Fruit fly (Drosophila melanogaster) whole organism, embryonic: Measurements from ENCODE around the gene CG42263.
A peak's percentile ranks its signal among the peaks of the same experiment; 100 is the strongest.

Experiments
- Atf3 ChIP-seq: fragments of 200-800 bp; sonication (Bioruptor generic); optimal IDR thresholded peaks from 3 replicates; lab custom pipeline; 2016; ENCODE audit warnings: missing biosample characterization, missing genetic modification characterization
- BEAF-32 ChIP-seq: fragments of 200-800 bp; sonication (Bioruptor generic); optimal IDR thresholded peaks from 3 replicates; lab custom pipeline; 2017; ENCODE audit warnings: missing biosample characterization, missing genetic modification characterization, mild to moderate bottlenecking, moderate library complexity, missing genetic modification reagents
- BtbVII ChIP-seq: fragments of 200-800 bp; sonication (Bioruptor generic); optimal IDR thresholded peaks from 3 replicates; lab custom pipeline; 2017; ENCODE audit warnings: missing biosample characterization, mild to moderate bottlenecking, missing genetic modification characterization
- CG10209 ChIP-seq: fragments of 200-800 bp; sonication (Bioruptor generic); optimal IDR thresholded peaks from 3 replicates; lab custom pipeline; 2017; ENCODE audit warnings: missing biosample characterization, mild to moderate bottlenecking, missing genetic modification characterization, missing genetic modification reagents
- CG11085 ChIP-seq: fragments of 200-800 bp; sonication (Bioruptor generic); IDR thresholded peaks from 2 replicates; pipeline ENCODE4 v1.3.6; 2022; ENCODE audit warnings: missing biosample characterization, missing genetic modification characterization
- CG12391 ChIP-seq: fragments of 200-800 bp; sonication (Bioruptor generic); optimal IDR thresholded peaks from 3 replicates; lab custom pipeline; 2018; ENCODE audit warnings: missing biosample characterization, mild to moderate bottlenecking, missing genetic modification characterization, moderate library complexity
- CG12659 ChIP-seq: fragments of 200-800 bp; sonication (Bioruptor generic); optimal IDR thresholded peaks from 3 replicates; lab custom pipeline; 2017; ENCODE audit warnings: mild to moderate bottlenecking, missing biosample characterization, missing genetic modification reagents, missing genetic modification characterization
- CG13424 ChIP-seq: fragments of 200-800 bp; sonication (Bioruptor generic); optimal IDR thresholded peaks from 2 replicates; lab custom pipeline; 2019; ENCODE audit warnings: missing biosample characterization, mild to moderate bottlenecking, missing genetic modification characterization, moderate library complexity
- CG13624 ChIP-seq: fragments of 200-800 bp; sonication (Bioruptor generic); optimal IDR thresholded peaks from 2 replicates; lab custom pipeline; 2016; ENCODE audit warnings: missing biosample characterization, missing genetic modification characterization
- CG15514 ChIP-seq: fragments of 200-800 bp; sonication (Bioruptor generic); optimal IDR thresholded peaks from 3 replicates; lab custom pipeline; 2017; ENCODE audit warnings: missing biosample characterization, missing genetic modification characterization, mild to moderate bottlenecking, moderate library complexity, missing genetic modification reagents
- CG15696 ChIP-seq: fragments of 200-800 bp; sonication (Bioruptor generic); optimal IDR thresholded peaks from 2 replicates; lab custom pipeline; 2019; ENCODE audit warnings: missing biosample characterization, mild to moderate bottlenecking, missing genetic modification characterization, moderate library complexity
- CG2875 ChIP-seq: fragments of 200-800 bp; sonication (Bioruptor generic); optimal IDR thresholded peaks from 2 replicates; lab custom pipeline; 2017; ENCODE audit warnings: missing biosample characterization, mild to moderate bottlenecking, missing genetic modification characterization, missing genetic modification reagents
- CG4360 ChIP-seq: fragments of 200-800 bp; sonication (Bioruptor generic); IDR thresholded peaks from 2 replicates; pipeline ENCODE4 v1.3.6; 2022; ENCODE audit warnings: missing biosample characterization, missing genetic modification characterization
- CG4707 ChIP-seq: fragments of 200-800 bp; sonication (Bioruptor generic); optimal IDR thresholded peaks from 2 replicates; lab custom pipeline; 2018; ENCODE audit warnings: missing biosample characterization, mild to moderate bottlenecking, missing genetic modification characterization, moderate library complexity
- CG7372 ChIP-seq: fragments of 200-800 bp; sonication (Bioruptor generic); IDR thresholded peaks from 2 replicates; pipeline ENCODE4 v1.3.6; 2022; ENCODE audit warnings: missing biosample characterization, missing genetic modification characterization
- CG7556 ChIP-seq: fragments of 200-800 bp; sonication (Bioruptor generic); optimal IDR thresholded peaks from 2 replicates; lab custom pipeline; 2017; ENCODE audit warnings: missing biosample characterization, mild to moderate bottlenecking, missing genetic modification characterization
- CG7987 ChIP-seq: fragments of 200-800 bp; sonication (Bioruptor generic); optimal IDR thresholded peaks from 2 replicates; lab custom pipeline; 2018; ENCODE audit warnings: missing biosample characterization, mild to moderate bottlenecking, missing genetic modification characterization, moderate library complexity
- CG9727 ChIP-seq: fragments of 200-800 bp; sonication (Bioruptor generic); optimal IDR thresholded peaks from 3 replicates; lab custom pipeline; 2017; ENCODE audit warnings: missing biosample characterization, mild to moderate bottlenecking, missing genetic modification characterization
- Dbx ChIP-seq: fragments of 200-800 bp; sonication (Bioruptor generic); IDR thresholded peaks from 3 replicates; pipeline ENCODE4 v1.3.6; 2022; ENCODE audit warnings: missing biosample characterization, missing genetic modification characterization
- Dip3 ChIP-seq: fragments of 200-800 bp; sonication (Bioruptor generic); optimal IDR thresholded peaks from 3 replicates; lab custom pipeline; 2016; ENCODE audit warnings: missing biosample characterization, missing genetic modification characterization
- Dll ChIP-seq: fragments of 200-800 bp; sonication (Bioruptor generic); IDR thresholded peaks from 4 replicates; pipeline ENCODE4 v1.3.6; 2022; ENCODE audit warnings: missing biosample characterization, missing genetic modification characterization; ENCODE audit not compliant: partially characterized antibody
- Dp ChIP-seq: fragments of 200-800 bp; sonication (Bioruptor generic); optimal IDR thresholded peaks from 2 replicates; lab custom pipeline; 2018; ENCODE audit warnings: missing biosample characterization, mild to moderate bottlenecking, missing genetic modification characterization, moderate library complexity
- E2f2 ChIP-seq: fragments of 200-800 bp; sonication (Bioruptor generic); IDR thresholded peaks from 2 replicates; pipeline ENCODE4 v1.3.6; 2022; ENCODE audit warnings: missing biosample characterization, missing genetic modification characterization
- Eip74EF ChIP-seq, 2 experiments: fragments of 200-800 bp in 1 of 2; fragments of >200 bp in 1 of 2; sonication (Bioruptor generic) in 1 of 2; optimal IDR thresholded peaks; 2 replicates each; lab custom pipeline; 2017 to 2019; ENCODE audit warnings: missing biosample characterization in 2 of 2, missing genetic modification characterization in 2 of 2, mild to moderate bottlenecking in 1 of 2, moderate library complexity in 1 of 2
- Fer1 ChIP-seq: fragments of 200-800 bp; sonication (Bioruptor generic); optimal IDR thresholded peaks from 2 replicates; lab custom pipeline; 2017; ENCODE audit warnings: missing biosample characterization, mild to moderate bottlenecking, missing genetic modification characterization
- HmgD ChIP-seq: fragments of 200-800 bp; sonication (Bioruptor generic); optimal IDR thresholded peaks from 3 replicates; lab custom pipeline; 2016; ENCODE audit warnings: missing biosample characterization, missing genetic modification characterization
- NFAT ChIP-seq: fragments of 200-800 bp; sonication (Bioruptor generic); IDR thresholded peaks from 2 replicates; pipeline ENCODE4 v1.3.6; 2022; ENCODE audit warnings: missing biosample characterization, missing genetic modification characterization
- Nf-YC ChIP-seq: fragments of 200-800 bp; optimal IDR thresholded peaks from 3 replicates; lab custom pipeline; 2019; ENCODE audit warnings: missing biosample characterization, mild to moderate bottlenecking, missing genetic modification characterization, moderate library complexity
- Oaz ChIP-seq: fragments of 200-800 bp; sonication (Bioruptor generic); IDR thresholded peaks from 2 replicates; pipeline ENCODE4 v1.3.6; 2022; ENCODE audit warnings: missing biosample characterization, missing genetic modification characterization
- Oli ChIP-seq: fragments of 200-800 bp; sonication (Bioruptor generic); optimal IDR thresholded peaks from 2 replicates; lab custom pipeline; 2018; ENCODE audit warnings: missing biosample characterization, mild to moderate bottlenecking, missing genetic modification characterization, moderate library complexity
- Opbp ChIP-seq: fragments of 200-800 bp; sonication (Bioruptor generic); IDR thresholded peaks from 3 replicates; pipeline ENCODE4 v1.3.6; 2022; ENCODE audit warnings: missing biosample characterization, missing genetic modification characterization; ENCODE audit not compliant: partially characterized antibody
- PHDP ChIP-seq: fragments of 200-800 bp; sonication (Bioruptor generic); optimal IDR thresholded peaks from 3 replicates; lab custom pipeline; 2018; ENCODE audit warnings: missing biosample characterization, mild to moderate bottlenecking, missing genetic modification characterization, moderate library complexity
- Vsx1 ChIP-seq: fragments of 200-800 bp; sonication (Bioruptor generic); optimal IDR thresholded peaks from 2 replicates; lab custom pipeline; 2017; ENCODE audit warnings: missing biosample characterization, mild to moderate bottlenecking, missing genetic modification characterization, missing genetic modification reagents
- al ChIP-seq: fragments of 200-800 bp; sonication (Bioruptor generic); IDR thresholded peaks from 2 replicates; pipeline ENCODE4 v1.3.6; 2022; ENCODE audit warnings: missing biosample characterization, missing genetic modification characterization
- dmrt99B ChIP-seq: fragments of 200-800 bp; sonication (Bioruptor generic); optimal IDR thresholded peaks from 2 replicates; lab custom pipeline; 2018; ENCODE audit warnings: missing biosample characterization, mild to moderate bottlenecking, missing genetic modification characterization, moderate library complexity
- esg ChIP-seq: fragments of 200-800 bp; sonication (Bioruptor generic); conservative IDR thresholded peaks from 2 replicates; pipeline ENCODE4 v1.3.6; 2022; ENCODE audit warnings: missing biosample characterization, missing genetic modification characterization
- exex ChIP-seq: fragments of 200-800 bp; sonication (Bioruptor generic); optimal IDR thresholded peaks from 4 replicates; lab custom pipeline; 2018; ENCODE audit warnings: missing biosample characterization, mild to moderate bottlenecking, missing genetic modification characterization, moderate library complexity
- hbn ChIP-seq: fragments of 200-800 bp; sonication (Bioruptor generic); IDR thresholded peaks from 2 replicates; pipeline ENCODE4 v1.3.6; 2022; ENCODE audit warnings: missing biosample characterization, missing genetic modification characterization; ENCODE audit not compliant: partially characterized antibody
- insv ChIP-seq, 2 experiments: fragments of 200-800 bp; sonication (Bioruptor generic); optimal IDR thresholded peaks; 3 replicates each; lab custom pipeline; 2016 to 2018; ENCODE audit warnings: missing biosample characterization in 2 of 2, missing genetic modification characterization in 2 of 2
- jing ChIP-seq: fragments of 200-800 bp; sonication (Bioruptor generic); optimal IDR thresholded peaks from 2 replicates; lab custom pipeline; 2018; ENCODE audit warnings: missing biosample characterization, mild to moderate bottlenecking, missing genetic modification characterization
- klu ChIP-seq: fragments of 200-800 bp; sonication (Bioruptor generic); IDR thresholded peaks from 2 replicates; pipeline ENCODE4 v1.3.6; 2022; ENCODE audit warnings: missing biosample characterization, missing genetic modification characterization
- maf-S ChIP-seq: fragments of 200-800 bp; sonication (Bioruptor generic); optimal IDR thresholded peaks from 2 replicates; lab custom pipeline; 2016; ENCODE audit warnings: missing biosample characterization, missing genetic modification characterization
- nau ChIP-seq: fragments of 200-800 bp; sonication (Bioruptor generic); optimal IDR thresholded peaks from 3 replicates; lab custom pipeline; 2017; ENCODE audit warnings: missing biosample characterization, mild to moderate bottlenecking, missing genetic modification characterization, missing genetic modification reagents
- nerfin-1 ChIP-seq: fragments of 200-800 bp; sonication (Bioruptor generic); optimal IDR thresholded peaks from 3 replicates; lab custom pipeline; 2019; ENCODE audit warnings: missing biosample characterization, mild to moderate bottlenecking, missing genetic modification characterization, moderate library complexity
- odd ChIP-seq: fragments of 200-800 bp; sonication (Bioruptor generic); optimal IDR thresholded peaks from 2 replicates; lab custom pipeline; 2017; ENCODE audit warnings: missing biosample characterization, mild to moderate bottlenecking, missing genetic modification characterization
- pita ChIP-seq: fragments of 200-800 bp; sonication (Bioruptor generic); optimal IDR thresholded peaks from 2 replicates; lab custom pipeline; 2017; ENCODE audit warnings: missing biosample characterization, mild to moderate bottlenecking, missing genetic modification characterization
- stc ChIP-seq: fragments of 200-800 bp; sonication (Bioruptor generic); IDR thresholded peaks from 2 replicates; pipeline ENCODE4 v1.3.6; 2022; ENCODE audit warnings: missing biosample characterization, missing genetic modification characterization
- tap ChIP-seq: fragments of 200-800 bp; optimal IDR thresholded peaks from 3 replicates; lab custom pipeline; 2019; ENCODE audit warnings: missing biosample characterization, mild to moderate bottlenecking, missing genetic modification characterization, moderate library complexity
- zen ChIP-seq: fragments of 200-800 bp; sonication (Bioruptor generic); optimal IDR thresholded peaks from 3 replicates; lab custom pipeline; 2018; ENCODE audit warnings: missing biosample characterization, mild to moderate bottlenecking, missing genetic modification characterization, moderate library complexity

Gene CG42263

DNA sequence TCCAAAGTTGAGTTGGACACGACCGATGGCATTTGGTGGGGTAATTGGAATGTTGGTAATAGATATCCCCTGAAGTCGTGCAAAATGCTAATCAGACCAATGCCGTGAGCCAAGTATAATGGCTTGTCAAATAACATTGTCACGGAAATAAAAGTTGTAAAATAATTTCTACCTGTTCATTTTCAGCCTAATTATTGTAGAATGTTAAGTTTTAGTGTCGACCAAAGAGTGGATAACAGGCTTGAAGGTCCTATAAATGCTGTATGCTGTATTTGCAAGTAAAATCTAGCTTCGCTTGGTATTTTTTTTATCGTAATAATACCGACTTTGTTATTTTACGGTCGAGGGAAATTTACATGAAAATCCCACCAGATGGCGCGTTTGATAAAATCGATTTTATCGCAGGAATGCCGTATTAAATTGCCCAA, 48.9 kb upstream of the CG42263 start (continued):
- TF ChIP-seq PHDP (tag; lab: Kevin White, UChicago): peak; percentile 13
- TF ChIP-seq tap: peak; percentile 9
- TF ChIP-seq CG15696 (tag; lab: Kevin White, UChicago): peak; percentile 30
- no peak for TF ChIP-seq esg (GFP tag; lab: Robert Waterston, UW)
- peak; percentile 36; the same call in 1 of the 2 replicates for TF ChIP-seq stc (GFP tag; lab: Robert Waterston, UW)
- peak; percentile 60; the same call in 3 of the 4 replicates for TF ChIP-seq Dll (GFP tag; lab: Robert Waterston, UW)
- peak; percentile 61 for TF ChIP-seq pita
- no peak for TF ChIP-seq odd (GFP tag; lab: Kevin White, UChicago)
- TF ChIP-seq al (GFP tag; lab: Robert Waterston, UW): no peak
- no peak for TF ChIP-seq Dbx
- TF ChIP-seq BEAF-32 (GFP tag; lab: Kevin White, UChicago): peak; percentile 62
- TF ChIP-seq CG12391: peak; percentile 31
- TF ChIP-seq Nf-YC (tag; lab: Kevin White, UChicago): peak; percentile 41
- peak; percentile 41 for TF ChIP-seq CG12659 (GFP tag; lab: Kevin White, UChicago)
- TF ChIP-seq Oli: no peak
- peak; percentile 14 for TF ChIP-seq CG2875 (GFP tag; lab: Kevin White, UChicago)
- no peak for TF ChIP-seq CG11085 (GFP tag; lab: Robert Waterston, UW)
- no peak for TF ChIP-seq Dip3 (GFP tag; lab: Kevin White, UChicago)
- TF ChIP-seq zen (tag; lab: Kevin White, UChicago): peak; percentile 49
- TF ChIP-seq CG13424 (tag; lab: Kevin White, UChicago): peak; percentile 38
- TF ChIP-seq Fer1 (GFP tag; lab: Kevin White, UChicago): no peak
- TF ChIP-seq CG15514: peak; percentile 28
- no peak for TF ChIP-seq klu (GFP tag; lab: Robert Waterston, UW)
- peak; percentile 31 for TF ChIP-seq CG4707 (GFP tag; lab: Kevin White, UChicago)
- peak; percentile 2 for TF ChIP-seq BtbVII (GFP tag; lab: Kevin White, UChicago)
- peak; percentile 4 for TF ChIP-seq Dp (GFP tag; lab: Kevin White, UChicago)
- TF ChIP-seq CG4360: no peak
- peak; percentile 74 for TF ChIP-seq nerfin-1 (tag; lab: Kevin White, UChicago)
- TF ChIP-seq Oaz (GFP tag; lab: Robert Waterston, UW): no peak
- TF ChIP-seq CG9727 (GFP tag; lab: Kevin White, UChicago): no peak
- no peak for TF ChIP-seq jing (GFP tag; lab: Kevin White, UChicago)
- TF ChIP-seq CG10209: no peak
- peak; percentile 88 to 100 for TF ChIP-seq insv (GFP tag; optimal IDR thresholded peaks at IDR 0.05; lab: Kevin White, UChicago)
- peak; percentile 49; the same call in 2 of the 3 replicates for TF ChIP-seq Opbp (GFP tag; lab: Robert Waterston, UW)
- peak; percentile 24; the same call in 1 of the 2 replicates for TF ChIP-seq E2f2 (GFP tag; lab: Robert Waterston, UW)
- peak; percentile 7 for TF ChIP-seq nau
- TF ChIP-seq HmgD (GFP tag; lab: Kevin White, UChicago): no peak
- peak; percentile 37; the same call in 1 of the 2 replicates for TF ChIP-seq hbn (GFP tag; lab: Robert Waterston, UW)
- no peak for TF ChIP-seq exex
- TF ChIP-seq CG7987 (GFP tag; lab: Kevin White, UChicago): peak; percentile 22
- TF ChIP-seq Eip74EF (GFP tag; optimal IDR thresholded peaks at IDR 0.05; lab: Kevin White, UChicago): peak in 1 of 2 experiments; percentile 4
- no peak for TF ChIP-seq CG13624 (GFP tag; lab: Kevin White, UChicago)
- TF ChIP-seq Atf3 (GFP tag; lab: Kevin White, UChicago): no peak
- no peak for TF ChIP-seq maf-S (GFP tag; lab: Kevin White, UChicago)
- no peak for TF ChIP-seq CG7372 (GFP tag; lab: Robert Waterston, UW)
- TF ChIP-seq dmrt99B (tag; lab: Kevin White, UChicago): peak; percentile 15
- peak; percentile 69 for TF ChIP-seq Vsx1
- TF ChIP-seq CG7556 (GFP tag; lab: Kevin White, UChicago): no peak
- TF ChIP-seq NFAT (GFP tag; lab: Robert Waterston, UW): no peak
